Fruit fly (Drosophila melanogaster) whole organism, embryonic: Measurements from ENCODE around the gene Df31.
A peak's percentile ranks its signal among the peaks of the same experiment; 100 is the strongest.

ENCODE experiments used
- CG11456 ChIP-seq: fragments of 200-800 bp; sonication (Bioruptor generic); IDR thresholded peaks from 3 replicates; pipeline ENCODE4 v1.3.6; 2022; ENCODE audit warnings: missing biosample characterization, missing genetic modification characterization
- CG12391 ChIP-seq: fragments of 200-800 bp; sonication (Bioruptor generic); optimal IDR thresholded peaks from 3 replicates; lab custom pipeline; 2018; ENCODE audit warnings: missing biosample characterization, mild to moderate bottlenecking, missing genetic modification characterization, moderate library complexity
- CG14965 ChIP-seq: fragments of 200-800 bp; sonication (Bioruptor generic); optimal IDR thresholded peaks from 2 replicates; lab custom pipeline; 2016; ENCODE audit warnings: missing biosample characterization, missing genetic modification characterization, borderline replicate concordance
- CG15011 ChIP-seq: fragments of 200-800 bp; sonication (Bioruptor generic); optimal IDR thresholded peaks from 3 replicates; lab custom pipeline; 2018; ENCODE audit warnings: missing biosample characterization, mild to moderate bottlenecking, missing genetic modification characterization
- CG15269 ChIP-seq: fragments of 200-800 bp; sonication (Bioruptor generic); optimal IDR thresholded peaks from 2 replicates; lab custom pipeline; 2018; ENCODE audit warnings: missing biosample characterization, mild to moderate bottlenecking, missing genetic modification characterization, moderate library complexity
- CG18011 ChIP-seq: fragments of 200-800 bp; sonication (Bioruptor generic); optimal IDR thresholded peaks from 2 replicates; lab custom pipeline; 2017; ENCODE audit warnings: missing biosample characterization, missing genetic modification characterization, mild to moderate bottlenecking, moderate library complexity, missing genotype
- CG18262 ChIP-seq: fragments of 200-800 bp; optimal IDR thresholded peaks from 3 replicates; lab custom pipeline; 2019; ENCODE audit warnings: missing biosample characterization, mild to moderate bottlenecking, missing genetic modification characterization, moderate library complexity
- CG18599 ChIP-seq: fragments of 200-800 bp; sonication (Bioruptor generic); optimal IDR thresholded peaks from 3 replicates; lab custom pipeline; 2017; ENCODE audit warnings: missing biosample characterization, missing genetic modification characterization, mild to moderate bottlenecking, moderate library complexity, missing genetic modification reagents
- CG2199 ChIP-seq: fragments of 200-800 bp; sonication (Bioruptor generic); IDR thresholded peaks from 3 replicates; pipeline ENCODE4 v1.3.6; 2022; ENCODE audit warnings: missing biosample characterization, missing genetic modification characterization
- CG3847 ChIP-seq: fragments of 200-800 bp; sonication (Bioruptor generic); IDR thresholded peaks from 2 replicates; pipeline ENCODE4 v1.3.6; 2022; ENCODE audit warnings: missing biosample characterization, missing genetic modification characterization
- CG4282 ChIP-seq: fragments of 200-800 bp; sonication (Bioruptor generic); optimal IDR thresholded peaks from 2 replicates; lab custom pipeline; 2016; ENCODE audit warnings: missing biosample characterization, missing genetic modification characterization
- CG6654 ChIP-seq: fragments of 200-800 bp; sonication (Bioruptor generic); optimal IDR thresholded peaks from 2 replicates; lab custom pipeline; 2017; ENCODE audit warnings: missing biosample characterization, mild to moderate bottlenecking, missing genetic modification characterization
- CG7786 ChIP-seq: fragments of 200-800 bp; sonication (Bioruptor generic); optimal IDR thresholded peaks from 2 replicates; lab custom pipeline; 2016; ENCODE audit warnings: missing biosample characterization, missing genetic modification characterization
- CG8281 ChIP-seq: fragments of 200-800 bp; sonication (Bioruptor generic); optimal IDR thresholded peaks from 2 replicates; lab custom pipeline; 2018; ENCODE audit warnings: missing biosample characterization, mild to moderate bottlenecking, missing genetic modification characterization, moderate library complexity
- CG8924 ChIP-seq: fragments of 200-800 bp; optimal IDR thresholded peaks from 3 replicates; lab custom pipeline; 2019; ENCODE audit warnings: missing biosample characterization, mild to moderate bottlenecking, missing genetic modification characterization, moderate library complexity
- CG9932 ChIP-seq: fragments of 200-800 bp; sonication (Bioruptor generic); IDR thresholded peaks from 2 replicates; pipeline ENCODE4 v1.3.6; 2022; ENCODE audit warnings: missing biosample characterization, missing genetic modification characterization
- CHES-1-like ChIP-seq: fragments of 200-800 bp; sonication (Bioruptor generic); optimal IDR thresholded peaks from 2 replicates; lab custom pipeline; 2016; ENCODE audit warnings: missing biosample characterization, missing genetic modification characterization
- Dbx ChIP-seq: fragments of 200-800 bp; sonication (Bioruptor generic); IDR thresholded peaks from 3 replicates; pipeline ENCODE4 v1.3.6; 2022; ENCODE audit warnings: missing biosample characterization, missing genetic modification characterization
- Deaf1 ChIP-seq: fragments of 200-800 bp; optimal IDR thresholded peaks from 3 replicates; lab custom pipeline; 2019; ENCODE audit warnings: missing biosample characterization, mild to moderate bottlenecking, missing genetic modification characterization, moderate library complexity
- Doc2 ChIP-seq: fragments of 200-800 bp; sonication (Bioruptor generic); IDR thresholded peaks from 2 replicates; pipeline ENCODE4 v1.3.6; 2022; ENCODE audit warnings: missing biosample characterization, missing genetic modification characterization
- Hand ChIP-seq: fragments of 200-800 bp; sonication (Bioruptor generic); optimal IDR thresholded peaks from 2 replicates; lab custom pipeline; 2017; ENCODE audit warnings: mild to moderate bottlenecking, missing biosample characterization, missing genetic modification reagents, missing genetic modification characterization
- Hmx ChIP-seq: fragments of 200-800 bp; sonication (Bioruptor generic); optimal IDR thresholded peaks from 2 replicates; lab custom pipeline; 2016; ENCODE audit warnings: missing biosample characterization, missing genetic modification characterization
- Lim3 ChIP-seq: fragments of 200-800 bp; sonication (Bioruptor generic); IDR thresholded peaks from 2 replicates; pipeline ENCODE4 v1.3.6; 2022; ENCODE audit warnings: missing biosample characterization, missing genetic modification characterization
- NK7.1 ChIP-seq: fragments of 200-800 bp; sonication (Bioruptor generic); optimal IDR thresholded peaks from 3 replicates; lab custom pipeline; 2016; ENCODE audit warnings: missing biosample characterization, missing genetic modification characterization
- Nf-YC ChIP-seq: fragments of 200-800 bp; optimal IDR thresholded peaks from 3 replicates; lab custom pipeline; 2019; ENCODE audit warnings: missing biosample characterization, mild to moderate bottlenecking, missing genetic modification characterization, moderate library complexity
- Pdp1 ChIP-seq, 2 experiments: fragments of 200-800 bp; sonication (Bioruptor generic); optimal IDR thresholded peaks; 3 replicates each; lab custom pipeline; 2016; ENCODE audit warnings: missing biosample characterization in 2 of 2, missing genetic modification characterization in 2 of 2, mild to moderate bottlenecking in 1 of 2, moderate library complexity in 1 of 2
- Sox102F ChIP-seq: fragments of 200-800 bp; sonication (Bioruptor generic); optimal IDR thresholded peaks from 2 replicates; lab custom pipeline; 2018; ENCODE audit warnings: missing biosample characterization, mild to moderate bottlenecking, missing genetic modification characterization, moderate library complexity
- ab ChIP-seq: fragments of 200-800 bp; sonication (Bioruptor generic); optimal IDR thresholded peaks from 2 replicates; lab custom pipeline; 2016; ENCODE audit warnings: missing biosample characterization, missing genetic modification characterization
- bbx ChIP-seq: fragments of 200-800 bp; sonication (Bioruptor generic); IDR thresholded peaks from 2 replicates; pipeline ENCODE4 v1.3.6; 2022; ENCODE audit warnings: missing biosample characterization, missing genetic modification characterization; ENCODE audit not compliant: partially characterized antibody
- cas ChIP-seq: fragments of 200-800 bp; sonication (Bioruptor generic); IDR thresholded peaks from 2 replicates; pipeline ENCODE4 v1.3.6; 2022; ENCODE audit warnings: missing biosample characterization, missing genetic modification characterization
- cato ChIP-seq: fragments of 200-800 bp; sonication (Bioruptor generic); optimal IDR thresholded peaks from 2 replicates; lab custom pipeline; 2016; ENCODE audit warnings: missing biosample characterization, missing genetic modification characterization, borderline replicate concordance
- croc ChIP-seq: fragments of 200-800 bp; sonication (Bioruptor generic); conservative IDR thresholded peaks from 3 replicates; pipeline ENCODE4 v1.3.6; 2022; ENCODE audit warnings: missing biosample characterization, missing genetic modification characterization
- da ChIP-seq: fragments of 200-800 bp; sonication (Bioruptor generic); optimal IDR thresholded peaks from 2 replicates; lab custom pipeline; 2016; ENCODE audit warnings: missing biosample characterization, missing genetic modification characterization
- dmrt99B ChIP-seq: fragments of 200-800 bp; sonication (Bioruptor generic); optimal IDR thresholded peaks from 2 replicates; lab custom pipeline; 2018; ENCODE audit warnings: missing biosample characterization, mild to moderate bottlenecking, missing genetic modification characterization, moderate library complexity
- exex ChIP-seq: fragments of 200-800 bp; sonication (Bioruptor generic); optimal IDR thresholded peaks from 4 replicates; lab custom pipeline; 2018; ENCODE audit warnings: missing biosample characterization, mild to moderate bottlenecking, missing genetic modification characterization, moderate library complexity
- hbn ChIP-seq: fragments of 200-800 bp; sonication (Bioruptor generic); IDR thresholded peaks from 2 replicates; pipeline ENCODE4 v1.3.6; 2022; ENCODE audit warnings: missing biosample characterization, missing genetic modification characterization; ENCODE audit not compliant: partially characterized antibody
- kah ChIP-seq: fragments of 200-800 bp; sonication (Bioruptor generic); optimal IDR thresholded peaks from 2 replicates; lab custom pipeline; 2018; ENCODE audit warnings: missing biosample characterization, mild to moderate bottlenecking, missing genetic modification characterization
- mirr ChIP-seq: fragments of 200-800 bp; sonication (Bioruptor generic); optimal IDR thresholded peaks from 3 replicates; lab custom pipeline; 2018; ENCODE audit warnings: missing biosample characterization, mild to moderate bottlenecking, missing genetic modification characterization
- odd ChIP-seq: fragments of 200-800 bp; sonication (Bioruptor generic); optimal IDR thresholded peaks from 2 replicates; lab custom pipeline; 2017; ENCODE audit warnings: missing biosample characterization, mild to moderate bottlenecking, missing genetic modification characterization
- p53 ChIP-seq: fragments of 200-800 bp; sonication (Bioruptor generic); optimal IDR thresholded peaks from 2 replicates; lab custom pipeline; 2016; ENCODE audit warnings: missing biosample characterization, missing genetic modification characterization
- pan ChIP-seq, 4 experiments: fragments of >200 bp in 3 of 4; fragments of 200-800 bp in 1 of 4; sonication (Bioruptor generic) in 1 of 4; optimal IDR thresholded peaks in 3 of 4; IDR thresholded peaks in 1 of 4; 2 replicates each; pipeline versions ENCODE4 v1.3.6 to Lab custom; 2017 to 2022; ENCODE audit warnings: missing biosample characterization in 2 of 4, missing genetic modification characterization in 2 of 4, mixed read lengths in 1 of 4
- pnt ChIP-seq: fragments of 200-800 bp; sonication (Bioruptor generic); optimal IDR thresholded peaks from 3 replicates; lab custom pipeline; 2016; ENCODE audit warnings: missing biosample characterization, missing genetic modification characterization
- pzg ChIP-seq: fragments of 200-800 bp; sonication (Bioruptor generic); optimal IDR thresholded peaks from 3 replicates; lab custom pipeline; 2018; ENCODE audit warnings: missing biosample characterization, mild to moderate bottlenecking, missing genetic modification characterization, moderate library complexity
- sens ChIP-seq: fragments of 200-800 bp; sonication (Bioruptor generic); peaks from one replicate; lab custom pipeline; 2016; ENCODE audit warnings: missing biosample characterization, missing genetic modification characterization
- sens-2 ChIP-seq: fragments of 200-800 bp; sonication (Bioruptor generic); IDR thresholded peaks from 2 replicates; pipeline ENCODE4 v1.3.6; 2022; ENCODE audit warnings: missing biosample characterization, missing genetic modification characterization
- tgo ChIP-seq: fragments of 200-800 bp; sonication (Bioruptor generic); IDR thresholded peaks from 3 replicates; pipeline ENCODE4 v1.3.6; 2022; ENCODE audit warnings: missing biosample characterization, missing genetic modification characterization
- toy ChIP-seq: fragments of 200-800 bp; sonication (Bioruptor generic); IDR thresholded peaks from 2 replicates; pipeline ENCODE4 v1.3.6; 2022; ENCODE audit warnings: missing biosample characterization, missing genetic modification characterization
- trh ChIP-seq: fragments of 200-800 bp; sonication (Bioruptor generic); optimal IDR thresholded peaks from 2 replicates; lab custom pipeline; 2016; ENCODE audit warnings: missing biosample characterization, missing genetic modification characterization
- yki ChIP-seq: fragments of >200 bp; optimal IDR thresholded peaks from 3 replicates; lab custom pipeline; 2018

Df31 gene

dm6 chr2L:21622709-21623684 lies 6.7 kb downstream of the Df31 start (continued):
- TF ChIP-seq ab (GFP tag; lab: Kevin White, UChicago): no peak
- no peak for TF ChIP-seq CG12391 (tag; lab: Kevin White, UChicago)
- TF ChIP-seq exex (tag; lab: Kevin White, UChicago): peak; percentile 78
- TF ChIP-seq croc (GFP tag; lab: Robert Waterston, UW): no peak
- no peak for TF ChIP-seq odd (GFP tag; lab: Kevin White, UChicago)
- no peak for TF ChIP-seq CG8924 (tag; lab: Kevin White, UChicago)
- TF ChIP-seq CG2199 (GFP tag; lab: Robert Waterston, UW): no peak
- TF ChIP-seq sens-2: no peak
- no peak for TF ChIP-seq cato (GFP tag; lab: Kevin White, UChicago)
- no peak for TF ChIP-seq toy (GFP tag; lab: Robert Waterston, UW)
- no peak for TF ChIP-seq kah (GFP tag; lab: Kevin White, UChicago)
- no peak for TF ChIP-seq CG9932 (GFP tag; lab: Robert Waterston, UW)
- no peak for TF ChIP-seq trh (GFP tag; lab: Kevin White, UChicago)
- TF ChIP-seq CG4282: no peak
- TF ChIP-seq CG8281 (tag; lab: Kevin White, UChicago): no peak
- TF ChIP-seq hbn (GFP tag; lab: Robert Waterston, UW): no peak
- TF ChIP-seq tgo (GFP tag; lab: Robert Waterston, UW): no peak
- TF ChIP-seq CG11456 (GFP tag; lab: Robert Waterston, UW): no peak
- no peak for TF ChIP-seq Doc2 (GFP tag; lab: Robert Waterston, UW)
- TF ChIP-seq Hmx (GFP tag; lab: Kevin White, UChicago): no peak
- no peak for TF ChIP-seq CG18599 (GFP tag; lab: Kevin White, UChicago)
- no peak for TF ChIP-seq pan (optimal IDR thresholded peaks at IDR 0.05; lab: Kevin White, UChicago)
- peak in 1 of 2 experiments; percentile 44 for TF ChIP-seq pan (GFP tag; optimal IDR thresholded peaks at IDR 0.05 in 1 of 2, IDR thresholded peaks at IDR 0.05 in 1 of 2)
- no peak for TF ChIP-seq Lim3 (GFP tag; lab: Robert Waterston, UW)
- no peak for TF ChIP-seq Dbx (GFP tag; lab: Robert Waterston, UW)
- TF ChIP-seq p53 (GFP tag; lab: Kevin White, UChicago): no peak
- TF ChIP-seq CG15011 (GFP tag; lab: Kevin White, UChicago): peak; percentile 6
- TF ChIP-seq Hand: no peak
- TF ChIP-seq CG3847 (GFP tag; lab: Robert Waterston, UW): no peak
- no peak for TF ChIP-seq dmrt99B (tag; lab: Kevin White, UChicago)
- TF ChIP-seq CHES-1-like: no peak
- TF ChIP-seq CG15269 (tag; lab: Kevin White, UChicago): no peak
- no peak for TF ChIP-seq da (GFP tag; lab: Kevin White, UChicago)
- no peak for TF ChIP-seq CG14965 (GFP tag; lab: Kevin White, UChicago)
- no peak for TF ChIP-seq Sox102F
- no peak for TF ChIP-seq CG18011
- no peak for TF ChIP-seq CG18262 (tag; lab: Kevin White, UChicago)
- TF ChIP-seq Pdp1 (GFP tag; optimal IDR thresholded peaks at IDR 0.05; lab: Kevin White, UChicago): peak in 1 of 2 experiments; percentile 19
- TF ChIP-seq yki (lab: Kevin White, UChicago): no peak
- TF ChIP-seq mirr (GFP tag; lab: Kevin White, UChicago): peak; percentile 61
- no peak for TF ChIP-seq cas (GFP tag; lab: Robert Waterston, UW)
- no peak for TF ChIP-seq CG6654 (GFP tag; lab: Kevin White, UChicago)
- peak; percentile 67 for TF ChIP-seq sens (GFP tag; lab: Kevin White, UChicago)
- peak; percentile 38; the same call in 1 of the 2 replicates for TF ChIP-seq bbx (GFP tag; lab: Robert Waterston, UW)
- TF ChIP-seq CG7786 (GFP tag; lab: Kevin White, UChicago): no peak
- no peak for TF ChIP-seq pnt (GFP tag; lab: Kevin White, UChicago)
- no peak for TF ChIP-seq Deaf1 (tag; lab: Kevin White, UChicago)
- TF ChIP-seq Nf-YC (tag; lab: Kevin White, UChicago): no peak
- TF ChIP-seq NK7.1: no peak
- TF ChIP-seq pzg (GFP tag; lab: Kevin White, UChicago): no peak
